Worm (Caenorhabditis elegans) whole organism, early embryonic: ENCODE results near the gene T16G12.8.

ENCODE experiments used
- B0310.2 ChIP-seq: sonication (generic microtip); optimal IDR thresholded peaks from 2 replicates; lab custom pipeline; 2016; ENCODE audit warnings: mild to moderate bottlenecking, missing genetic modification characterization, missing compliant biosample characterization
- F13C5.2 ChIP-seq: sonication (generic microtip); optimal IDR thresholded peaks from 2 replicates; lab custom pipeline; 2017; ENCODE audit warnings: mild to moderate bottlenecking, missing genetic modification characterization, inconsistent platforms, missing compliant biosample characterization
- aly-1 ChIP-seq: sonication (generic microtip); optimal IDR thresholded peaks from 2 replicates; lab custom pipeline; 2016; ENCODE audit warnings: missing genetic modification characterization, missing compliant biosample characterization
- ama-1 ChIP-seq: fragments of 150-350 bp; optimal IDR thresholded peaks from 2 replicates; lab custom pipeline; 2014
- ceh-13 ChIP-seq: fragments of 200-800 bp; sonication (Bioruptor generic); optimal IDR thresholded peaks from 2 replicates; lab custom pipeline; 2018; ENCODE audit warnings: mild to moderate bottlenecking, missing genetic modification characterization, missing compliant biosample characterization
- ceh-36 ChIP-seq: sonication (generic microtip); optimal IDR thresholded peaks from 2 replicates; lab custom pipeline; 2016; ENCODE audit warnings: missing genetic modification characterization, inconsistent platforms, missing compliant biosample characterization
- ets-7 ChIP-seq: sonication (generic microtip); optimal IDR thresholded peaks from 2 replicates; lab custom pipeline; 2016; ENCODE audit warnings: missing genotype, missing genetic modification characterization, missing compliant biosample characterization
- flt-1 ChIP-seq: fragments of 200-800 bp; sonication (Bioruptor generic); IDR thresholded peaks from 2 replicates; pipeline ENCODE4 v1.3.6; 2022; ENCODE audit warnings: missing genetic modification characterization, missing compliant biosample characterization
- hmbx-1 ChIP-seq: sonication (generic microtip); optimal IDR thresholded peaks from 2 replicates; lab custom pipeline; 2016; ENCODE audit warnings: mild to moderate bottlenecking, missing genetic modification characterization, missing compliant biosample characterization
- hmg-4 ChIP-seq: fragments of 200-800 bp; sonication (Bioruptor generic); optimal IDR thresholded peaks from 2 replicates; lab custom pipeline; 2018; ENCODE audit warnings: mild to moderate bottlenecking, missing genetic modification characterization, missing compliant biosample characterization
- hnd-1 ChIP-seq: sonication (generic microtip); optimal IDR thresholded peaks from 2 replicates; lab custom pipeline; 2016; ENCODE audit warnings: missing genetic modification characterization, missing compliant biosample characterization
- pes-1 ChIP-seq: fragments of 200-800 bp; sonication (Bioruptor generic); IDR thresholded peaks from 2 replicates; pipeline ENCODE4 v1.3.6; 2022; ENCODE audit warnings: missing genetic modification reagents, missing genetic modification characterization, missing compliant biosample characterization
- scrt-1 ChIP-seq: fragments of 200-800 bp; sonication (Bioruptor generic); IDR thresholded peaks from 2 replicates; pipeline ENCODE4 v1.3.6; 2022; ENCODE audit warnings: missing genetic modification characterization, missing compliant biosample characterization
- sea-1 ChIP-seq: fragments of 200-800 bp; sonication (Bioruptor generic); conservative IDR thresholded peaks from 2 replicates; pipeline ENCODE4 v1.3.6; 2022; ENCODE audit warnings: missing genetic modification characterization, missing compliant biosample characterization
- tbx-11 ChIP-seq: fragments of 200-800 bp; sonication (Bioruptor generic); IDR thresholded peaks from 2 replicates; pipeline ENCODE4 v1.3.6; 2022; ENCODE audit warnings: missing genetic modification characterization, missing compliant biosample characterization
- tbx-37 ChIP-seq: fragments of 200-800 bp; sonication (Bioruptor generic); conservative IDR thresholded peaks from 2 replicates; pipeline ENCODE4 v1.3.6; 2022; ENCODE audit warnings: missing genetic modification reagents, missing genetic modification characterization, missing compliant biosample characterization
- tra-4 ChIP-seq: sonication (generic microtip); optimal IDR thresholded peaks from 2 replicates; lab custom pipeline; 2017; ENCODE audit warnings: missing genetic modification characterization, missing compliant biosample characterization

Gene T16G12.8

DNA sequence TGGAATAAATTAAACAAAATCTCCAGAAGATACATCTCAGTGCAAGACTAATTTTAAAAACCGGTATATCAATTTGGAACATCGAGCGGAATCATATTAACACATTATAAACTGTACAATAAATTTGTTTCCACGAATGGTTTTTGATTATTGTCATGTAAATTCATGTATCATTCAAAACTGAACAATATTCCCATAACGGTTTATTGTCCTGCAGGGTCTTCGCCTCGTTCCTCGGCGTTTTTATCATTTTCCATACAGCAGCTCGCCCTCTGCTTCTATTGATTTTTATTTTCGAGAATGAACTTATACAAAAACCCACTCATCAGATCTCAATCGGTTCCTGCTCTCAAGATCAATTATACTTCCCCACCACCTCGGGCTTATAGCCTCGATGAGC lies at the start of gene T16G12.8:
Gene T16G12.8 (plus strand): TSS at position 301 of the 400 bp plus-strand sequence.
- TF ChIP-seq scrt-1 (GFP tag; lab: Robert Waterston, UW) (no peak), flt-1 (GFP tag; lab: Robert Waterston, UW) (no peak), ama-1 (lab: Kevin White, UChicago) (no peak), hmg-4 (GFP tag; lab: Kevin White, UChicago) (no peak), B0310.2 (no peak), pes-1 (GFP tag; lab: Robert Waterston, UW) (no peak), ceh-13 (no peak), F13C5.2 (tag; lab: Kevin White, UChicago) (no peak), hnd-1 (tag; lab: Kevin White, UChicago) (no peak), tbx-11 (GFP tag; lab: Robert Waterston, UW) (no peak), tbx-37 (GFP tag; lab: Robert Waterston, UW) (no peak), ets-7 (tag; lab: Kevin White, UChicago) (no peak), ceh-36 (no peak), aly-1 (tag; lab: Kevin White, UChicago) (no peak), tra-4 (tag; lab: Kevin White, UChicago) (no peak), hmbx-1 (tag; lab: Kevin White, UChicago) (no peak), sea-1 (GFP tag; lab: Robert Waterston, UW) (no peak)

- no peak for TF ChIP-seq ama-1 (lab: Kevin White, UChicago)
- TF ChIP-seq flt-1 (GFP tag; lab: Robert Waterston, UW), result no peak
- no peak for TF ChIP-seq F13C5.2 (tag; lab: Kevin White, UChicago)
- no peak for TF ChIP-seq ceh-13
- TF ChIP-seq ets-7 (tag; lab: Kevin White, UChicago), result no peak
- no peak for TF ChIP-seq hmg-4 (GFP tag; lab: Kevin White, UChicago)
- TF ChIP-seq pes-1 (GFP tag; lab: Robert Waterston, UW), result no peak
- no peak for TF ChIP-seq tbx-11 (GFP tag; lab: Robert Waterston, UW)
- no peak for TF ChIP-seq B0310.2
- no peak for TF ChIP-seq hnd-1 (tag; lab: Kevin White, UChicago)
- TF ChIP-seq sea-1 (GFP tag; lab: Robert Waterston, UW), result no peak
Observed at ce11 chrIII:10010117-10010516, 49.0 kb upstream of the T16G12.8 start, which contains the start of gene fbxa-155. fbxa-155 (minus strand) TSS chrIII:10010217.

DNA sequence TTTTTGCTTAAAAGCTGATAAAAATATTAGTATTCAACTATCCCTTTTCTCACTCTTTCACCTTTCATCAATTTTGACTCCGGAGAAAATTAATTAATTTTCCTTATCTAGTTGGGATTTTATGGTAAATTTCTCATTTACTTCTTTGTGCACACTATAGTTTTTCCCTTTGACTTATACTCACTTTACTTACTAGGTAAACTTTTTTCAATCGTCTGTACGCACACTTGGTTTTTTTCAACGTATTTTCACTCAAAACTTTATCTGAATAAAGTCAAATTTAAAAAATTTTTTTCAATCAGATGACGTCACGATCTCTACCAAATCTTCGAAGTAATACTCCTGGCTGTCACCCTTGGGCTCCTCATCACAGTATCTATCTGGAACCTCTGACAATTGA lies 47.0 kb upstream of the T16G12.8 start, which contains the start of gene C05B5.16:
Gene C05B5.16 (plus strand): TSS at position 301 of the 400 bp plus-strand sequence.
- TF ChIP-seq B0310.2, result no peak
- no peak for TF ChIP-seq ama-1 (lab: Kevin White, UChicago)
- no peak for TF ChIP-seq tbx-11 (GFP tag; lab: Robert Waterston, UW)
- no peak for TF ChIP-seq sea-1 (GFP tag; lab: Robert Waterston, UW)
- TF ChIP-seq pes-1 (GFP tag; lab: Robert Waterston, UW), result no peak
- TF ChIP-seq aly-1 (tag; lab: Kevin White, UChicago), result no peak
- no peak for TF ChIP-seq F13C5.2 (tag; lab: Kevin White, UChicago)
- no peak for TF ChIP-seq flt-1 (GFP tag; lab: Robert Waterston, UW)
- no peak for TF ChIP-seq hmbx-1 (tag; lab: Kevin White, UChicago)
- TF ChIP-seq ceh-36, result no peak

ce11 chrIII:10016413-10017051 lies 42.6 kb upstream of the T16G12.8 start, which contains the start of gene rgs-1:
rgs-1 (minus strand) TSS chrIII:10016558.
- TF ChIP-seq F13C5.2 (tag; lab: Kevin White, UChicago) (peak; percentile 17), tbx-11 (GFP tag; lab: Robert Waterston, UW) (no peak), scrt-1 (GFP tag; lab: Robert Waterston, UW) (no peak)

DNA sequence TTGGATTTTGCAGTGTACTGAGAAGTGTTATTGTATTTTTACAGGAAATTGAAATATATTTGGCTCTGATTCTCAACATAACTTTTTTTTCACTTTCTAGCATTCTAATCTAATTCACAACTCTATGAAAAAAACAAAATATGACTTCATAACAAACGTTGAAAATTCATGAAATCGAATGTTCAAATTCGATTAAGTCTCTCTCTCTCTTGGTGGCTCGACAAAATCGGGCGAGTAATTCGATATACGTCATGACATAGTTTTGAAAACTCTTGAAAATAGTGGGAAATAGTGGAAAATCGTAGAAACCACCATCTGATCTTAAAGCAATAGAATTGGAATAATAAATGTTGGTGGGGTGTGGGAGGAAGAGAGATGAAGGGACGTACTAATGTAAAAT lies 41.1 kb upstream of the T16G12.8 start:
- no peak for TF ChIP-seq B0310.2
- TF ChIP-seq hmg-4 (GFP tag; lab: Kevin White, UChicago), result no peak
- TF ChIP-seq F13C5.2 (tag; lab: Kevin White, UChicago), result no peak
- TF ChIP-seq tbx-11 (GFP tag; lab: Robert Waterston, UW), result no peak
- TF ChIP-seq ama-1 (lab: Kevin White, UChicago), result no peak
- no peak for TF ChIP-seq ets-7 (tag; lab: Kevin White, UChicago)
- TF ChIP-seq hnd-1 (tag; lab: Kevin White, UChicago), result no peak
- no peak for TF ChIP-seq ceh-36
- no peak for TF ChIP-seq hmbx-1 (tag; lab: Kevin White, UChicago)
- no peak for TF ChIP-seq sea-1 (GFP tag; lab: Robert Waterston, UW)
- TF ChIP-seq flt-1 (GFP tag; lab: Robert Waterston, UW), result no peak
- no peak for TF ChIP-seq tra-4 (tag; lab: Kevin White, UChicago)

DNA sequence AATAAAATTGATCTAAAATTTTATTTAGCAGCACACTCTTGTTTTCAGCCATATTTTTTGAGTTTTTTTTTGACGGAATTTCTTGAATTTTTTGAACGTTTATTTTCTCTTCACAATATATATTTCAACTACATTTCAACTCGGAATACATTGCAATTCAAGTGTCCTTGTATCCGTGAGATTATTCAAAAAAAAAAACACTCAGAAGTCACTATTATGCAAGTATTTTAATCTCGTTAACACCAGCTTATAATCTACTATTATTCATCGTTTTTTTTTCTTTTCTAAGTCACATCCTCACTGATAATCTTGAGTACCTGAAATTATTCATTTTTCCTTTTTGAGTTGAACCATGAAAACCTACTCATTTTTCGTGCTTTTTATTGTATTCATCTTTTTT lies 35.6 kb upstream of the T16G12.8 start, which contains the start of gene ins-21:
Gene ins-21 (plus strand): TSS at position 301 of the 400 bp plus-strand sequence.
- TF ChIP-seq pes-1 (GFP tag; lab: Robert Waterston, UW), result no peak

- TF ChIP-seq hmg-4 (GFP tag; lab: Kevin White, UChicago) (no peak), scrt-1 (GFP tag; lab: Robert Waterston, UW) (no peak), pes-1 (GFP tag; lab: Robert Waterston, UW) (no peak), ceh-36 (no peak)
Observed at ce11 chrIII:10025989-10026388, 33.1 kb upstream of the T16G12.8 start, which contains the start of gene ins-22. ins-22 (plus strand) TSS chrIII:10026289.

DNA sequence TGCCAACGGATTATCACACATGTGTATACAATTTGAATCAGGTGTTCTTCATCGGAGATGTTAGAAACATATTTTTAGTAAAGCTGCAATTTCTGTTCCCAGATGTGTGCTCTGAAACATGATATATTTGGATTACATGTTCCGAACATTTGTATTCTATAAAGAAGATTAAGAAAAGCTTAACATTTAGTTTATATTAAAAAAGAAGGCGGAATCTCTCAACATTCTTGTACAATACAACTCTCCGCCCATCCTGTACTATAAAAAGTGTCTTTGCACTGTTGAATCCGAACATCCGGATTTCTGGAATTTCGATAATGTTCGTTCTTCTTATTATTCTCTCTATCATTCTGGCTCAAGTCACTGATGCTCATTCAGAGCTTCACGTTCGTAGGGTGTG lies 31.2 kb upstream of the T16G12.8 start, which contains the start of gene ins-23:
Gene ins-23 (plus strand): TSS at position 301 of the 400 bp plus-strand sequence.
- TF ChIP-seq tbx-37 (GFP tag; lab: Robert Waterston, UW) (no peak), hmbx-1 (tag; lab: Kevin White, UChicago) (no peak), F13C5.2 (tag; lab: Kevin White, UChicago) (no peak), sea-1 (GFP tag; lab: Robert Waterston, UW) (no peak), scrt-1 (GFP tag; lab: Robert Waterston, UW) (no peak), pes-1 (GFP tag; lab: Robert Waterston, UW) (no peak), flt-1 (GFP tag; lab: Robert Waterston, UW) (no peak), tbx-11 (GFP tag; lab: Robert Waterston, UW) (no peak), ceh-36 (no peak), B0310.2 (no peak), ets-7 (tag; lab: Kevin White, UChicago) (no peak), ceh-13 (no peak), hmg-4 (GFP tag; lab: Kevin White, UChicago) (no peak), hnd-1 (tag; lab: Kevin White, UChicago) (no peak), ama-1 (lab: Kevin White, UChicago) (no peak), tra-4 (tag; lab: Kevin White, UChicago) (no peak), aly-1 (tag; lab: Kevin White, UChicago) (no peak)
